Fruit fly (Drosophila melanogaster): ENCODE results near the gene GstO2.

DNA sequence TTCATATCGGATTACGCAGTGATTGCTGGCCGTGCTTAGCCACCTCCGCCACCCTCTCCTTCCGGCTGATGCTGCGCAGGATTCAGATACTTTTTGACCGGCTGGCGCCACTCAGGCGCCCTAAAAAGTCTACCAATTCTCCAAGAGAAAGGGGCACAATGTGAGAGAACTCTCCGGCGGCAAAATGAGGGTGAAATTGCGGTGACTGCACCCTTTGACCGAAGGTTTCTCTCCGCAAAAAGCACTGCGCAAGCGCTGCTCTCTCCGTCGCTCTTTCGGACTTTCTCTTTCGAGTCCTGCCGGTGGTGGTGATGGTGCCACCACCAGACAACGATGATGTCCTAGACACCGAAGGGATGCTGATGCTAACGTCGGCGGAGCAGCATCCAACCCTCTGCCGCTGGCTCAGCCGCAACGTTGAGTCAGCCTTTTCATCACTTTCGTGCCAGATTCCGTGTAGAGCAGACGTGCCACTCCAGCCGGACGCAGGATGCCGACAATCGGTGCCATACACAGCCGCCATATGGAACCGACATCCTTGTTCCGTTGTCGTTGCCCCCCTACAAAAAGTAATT is 36.5 kb upstream of the GstO2 start:
- TF ChIP-seq toe (GFP tag; optimal IDR thresholded peaks at IDR 0.05) (no peak), CG7045 (GFP tag; optimal IDR thresholded peaks at IDR 0.05) (no peak), CG12768 (GFP tag; optimal IDR thresholded peaks at IDR 0.05) (no peak), pad (GFP tag; optimal IDR thresholded peaks at IDR 0.05) (no peak), kay (GFP tag; ENCODE audit: borderline replicate concordance) (no peak), Mnt (GFP tag; optimal IDR thresholded peaks at IDR 0.05) (no peak), CG7101 (tag; optimal IDR thresholded peaks at IDR 0.05) (no peak), Crg-1 (GFP tag; optimal IDR thresholded peaks at IDR 0.05) (no peak), cic (GFP tag; optimal IDR thresholded peaks at IDR 0.05) (no peak), ovo (GFP tag; optimal IDR thresholded peaks at IDR 0.05) (no peak), Hr96 (GFP tag; optimal IDR thresholded peaks at IDR 0.05) (no peak), CG1620 (GFP tag; optimal IDR thresholded peaks at IDR 0.05) (no peak), Clk (GFP tag; optimal IDR thresholded peaks at IDR 0.05) (no peak)

Data from whole organism, adult.